Fruit fly (Drosophila melanogaster): Measurements from ENCODE around the gene BBS5.

Gene BBS5

dm6 chr3R:4816018-4816417, at the start of gene BBS5:
TSS of gene BBS5 (plus strand) at chr3R:4816318.
- TF ChIP-seq h (optimal IDR thresholded peaks at IDR 0.05) (no peak), Myc (optimal IDR thresholded peaks at IDR 0.05) (no peak), Sin3A (optimal IDR thresholded peaks at IDR 0.05) (no peak), psq (optimal IDR thresholded peaks at IDR 0.05) (no peak), insv (optimal IDR thresholded peaks at IDR 0.05) (no peak), ttk (optimal IDR thresholded peaks at IDR 0.05) (no peak)

- TF ChIP-seq Sin3A (optimal IDR thresholded peaks at IDR 0.05): no peak
- no peak for TF ChIP-seq psq (optimal IDR thresholded peaks at IDR 0.05)
- no peak for TF ChIP-seq insv (optimal IDR thresholded peaks at IDR 0.05)
- TF ChIP-seq h (optimal IDR thresholded peaks at IDR 0.05): no peak
- no peak for TF ChIP-seq ttk (optimal IDR thresholded peaks at IDR 0.05)
- no peak for TF ChIP-seq Myc (optimal IDR thresholded peaks at IDR 0.05)
Observed at dm6 chr3R:4768711-4769239, 47.3 kb upstream of the BBS5 start.

- TF ChIP-seq insv (optimal IDR thresholded peaks at IDR 0.05) (no peak), h (optimal IDR thresholded peaks at IDR 0.05) (no peak), ttk (optimal IDR thresholded peaks at IDR 0.05) (no peak), psq (optimal IDR thresholded peaks at IDR 0.05) (no peak), Myc (optimal IDR thresholded peaks at IDR 0.05) (no peak), Sin3A (optimal IDR thresholded peaks at IDR 0.05) (no peak)
Observed at dm6 chr3R:4771319-4771718, 44.8 kb upstream of the BBS5 start.

dm6 chr3R:4773097-4773496, 43.0 kb upstream of the BBS5 start, which contains the start of gene CG44098:
TSS of gene CG44098 (minus strand) at chr3R:4773197.
- TF ChIP-seq ttk (optimal IDR thresholded peaks at IDR 0.05): no peak
- no peak for TF ChIP-seq psq (optimal IDR thresholded peaks at IDR 0.05)
- TF ChIP-seq Sin3A (optimal IDR thresholded peaks at IDR 0.05): no peak
- no peak for TF ChIP-seq h (optimal IDR thresholded peaks at IDR 0.05)
- no peak for TF ChIP-seq Myc (optimal IDR thresholded peaks at IDR 0.05)
- no peak for TF ChIP-seq insv (optimal IDR thresholded peaks at IDR 0.05)

- TF ChIP-seq ttk (optimal IDR thresholded peaks at IDR 0.05) (no peak), Sin3A (optimal IDR thresholded peaks at IDR 0.05) (no peak), psq (optimal IDR thresholded peaks at IDR 0.05) (no peak), Myc (optimal IDR thresholded peaks at IDR 0.05) (no peak), h (optimal IDR thresholded peaks at IDR 0.05) (no peak), insv (optimal IDR thresholded peaks at IDR 0.05) (no peak)
Observed at dm6 chr3R:4774953-4775352, 41.2 kb upstream of the BBS5 start, which contains the start of gene CG44088. TSS of gene CG44088 (minus strand) at chr3R:4775053.

- TF ChIP-seq insv (optimal IDR thresholded peaks at IDR 0.05): no peak
- no peak for TF ChIP-seq h (optimal IDR thresholded peaks at IDR 0.05)
- no peak for TF ChIP-seq psq (optimal IDR thresholded peaks at IDR 0.05)
- TF ChIP-seq Myc (optimal IDR thresholded peaks at IDR 0.05): no peak
- TF ChIP-seq Sin3A (optimal IDR thresholded peaks at IDR 0.05): no peak
- no peak for TF ChIP-seq ttk (optimal IDR thresholded peaks at IDR 0.05)
Observed at dm6 chr3R:4775371-4775770, 40.7 kb upstream of the BBS5 start.

dm6 chr3R:4780262-4780661, 35.9 kb upstream of the BBS5 start, which contains the start of gene CG14655:
TSS of gene CG14655 (minus strand) at chr3R:4780302.
- TF ChIP-seq Myc (optimal IDR thresholded peaks at IDR 0.05): no peak
- TF ChIP-seq psq (optimal IDR thresholded peaks at IDR 0.05): no peak
- no peak for TF ChIP-seq ttk (optimal IDR thresholded peaks at IDR 0.05)
- no peak for TF ChIP-seq insv (optimal IDR thresholded peaks at IDR 0.05)
- TF ChIP-seq h (optimal IDR thresholded peaks at IDR 0.05): no peak
- TF ChIP-seq Sin3A (optimal IDR thresholded peaks at IDR 0.05): no peak

dm6 chr3R:4780721-4781120, 35.4 kb upstream of the BBS5 start:
- TF ChIP-seq Sin3A (optimal IDR thresholded peaks at IDR 0.05) (no peak), h (optimal IDR thresholded peaks at IDR 0.05) (no peak), psq (optimal IDR thresholded peaks at IDR 0.05) (no peak), insv (optimal IDR thresholded peaks at IDR 0.05) (no peak), ttk (optimal IDR thresholded peaks at IDR 0.05) (no peak), Myc (optimal IDR thresholded peaks at IDR 0.05) (no peak)

- TF ChIP-seq insv (optimal IDR thresholded peaks at IDR 0.05) (no peak), ttk (optimal IDR thresholded peaks at IDR 0.05) (no peak), Myc (optimal IDR thresholded peaks at IDR 0.05) (no peak), psq (optimal IDR thresholded peaks at IDR 0.05) (no peak), h (optimal IDR thresholded peaks at IDR 0.05) (no peak), Sin3A (optimal IDR thresholded peaks at IDR 0.05) (no peak)
Observed at dm6 chr3R:4784622-4785021, 31.5 kb upstream of the BBS5 start, which contains the start of gene Ccdc39. TSS of gene Ccdc39 (minus strand) at chr3R:4784722.

dm6 chr3R:4797585-4797984, 18.5 kb upstream of the BBS5 start:
- TF ChIP-seq Sin3A (optimal IDR thresholded peaks at IDR 0.05): no peak
- TF ChIP-seq h (optimal IDR thresholded peaks at IDR 0.05): no peak
- no peak for TF ChIP-seq insv (optimal IDR thresholded peaks at IDR 0.05)
- no peak for TF ChIP-seq psq (optimal IDR thresholded peaks at IDR 0.05)
- TF ChIP-seq Myc (optimal IDR thresholded peaks at IDR 0.05): no peak
- TF ChIP-seq ttk (optimal IDR thresholded peaks at IDR 0.05): no peak

dm6 chr3R:4798025-4798424, 18.1 kb upstream of the BBS5 start:
- TF ChIP-seq Sin3A (optimal IDR thresholded peaks at IDR 0.05): no peak
- no peak for TF ChIP-seq h (optimal IDR thresholded peaks at IDR 0.05)
- TF ChIP-seq ttk (optimal IDR thresholded peaks at IDR 0.05): no peak
- no peak for TF ChIP-seq insv (optimal IDR thresholded peaks at IDR 0.05)
- TF ChIP-seq Myc (optimal IDR thresholded peaks at IDR 0.05): no peak
- TF ChIP-seq psq (optimal IDR thresholded peaks at IDR 0.05): no peak

- TF ChIP-seq h (optimal IDR thresholded peaks at IDR 0.05) (no peak), psq (optimal IDR thresholded peaks at IDR 0.05) (peak; percentile 11)
Observed at dm6 chr3R:4804126-4804649, 11.9 kb upstream of the BBS5 start.

All from Kc167 (cell line).